Worm (Caenorhabditis elegans): ENCODE results near the gene ttb-1.
A peak's percentile ranks its signal among the peaks of the same experiment; 100 is the strongest.

Gene ttb-1

DNA sequence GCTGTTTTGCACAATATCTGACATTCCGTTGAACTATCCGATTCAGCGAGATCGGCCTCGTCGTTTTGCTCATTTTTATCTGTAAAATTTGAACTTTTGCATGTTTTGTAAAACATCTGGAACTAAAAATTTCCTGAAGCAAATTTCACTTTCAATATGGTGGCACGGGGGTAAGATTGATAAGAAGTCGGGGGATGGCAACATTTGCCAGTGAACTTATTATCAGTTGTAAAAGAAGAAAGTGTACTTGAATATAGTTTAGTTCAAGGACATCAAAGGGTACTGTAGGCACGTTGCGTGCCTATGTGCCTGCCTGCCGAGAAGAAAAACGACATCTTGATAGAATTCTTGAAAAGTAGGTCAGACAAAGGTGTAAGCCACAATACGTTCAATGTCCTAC lies 5.3 kb upstream of the ttb-1 start, which contains the start of gene W03F9.4:
Gene W03F9.4 (minus strand): TSS at position 79 of the 400 bp plus-strand sequence.
- TF ChIP-seq elt-3 (tag; optimal IDR thresholded peaks at IDR 0.05): no peak
- TF ChIP-seq ceh-39 (tag; optimal IDR thresholded peaks at IDR 0.05): no peak
- no peak for TF ChIP-seq blmp-1 (tag; optimal IDR thresholded peaks at IDR 0.05)
- no peak for TF ChIP-seq flh-1 (GFP tag; optimal IDR thresholded peaks at IDR 0.05)
- no peak for TF ChIP-seq unc-39 (tag; optimal IDR thresholded peaks at IDR 0.05)
- TF ChIP-seq hlh-1 (tag; optimal IDR thresholded peaks at IDR 0.05): no peak
- no peak for TF ChIP-seq pha-4 (tag; optimal IDR thresholded peaks at IDR 0.05)
- no peak for TF ChIP-seq nhr-12 (tag; optimal IDR thresholded peaks at IDR 0.05)
- no peak for TF ChIP-seq M03D4.4 (tag; optimal IDR thresholded peaks at IDR 0.05)
- TF ChIP-seq nhr-76 (tag; optimal IDR thresholded peaks at IDR 0.05): no peak
- no peak for TF ChIP-seq nhr-28 (tag; optimal IDR thresholded peaks at IDR 0.05)
- TF ChIP-seq snpc-4 (tag; optimal IDR thresholded peaks at IDR 0.05): no peak
- TF ChIP-seq lin-32 (GFP tag; optimal IDR thresholded peaks at IDR 0.05): no peak
- no peak for TF ChIP-seq nhr-237 (tag; optimal IDR thresholded peaks at IDR 0.05)

DNA sequence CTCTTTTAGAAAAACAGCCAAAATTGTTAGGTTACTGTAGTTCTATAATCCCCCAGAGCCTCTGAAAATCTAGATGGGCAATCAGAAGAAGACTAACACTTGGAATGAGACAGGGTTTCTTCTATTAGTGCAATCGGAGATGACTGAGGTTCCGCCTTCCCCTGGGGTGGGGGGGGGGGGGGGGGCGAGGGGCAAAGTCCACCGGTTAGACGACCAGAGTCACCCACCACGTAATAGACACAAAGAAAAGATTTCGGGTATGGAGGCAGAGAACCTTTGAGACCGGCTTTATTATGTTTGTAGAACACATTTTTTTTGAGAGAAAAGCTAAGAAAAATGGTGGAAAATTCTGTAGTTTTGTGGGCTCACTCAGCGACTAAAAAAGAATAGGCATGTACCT lies 4.5 kb upstream of the ttb-1 start:
- TF ChIP-seq tbx-8 (GFP tag; optimal IDR thresholded peaks at IDR 0.05) (no peak), mls-2 (tag; optimal IDR thresholded peaks at IDR 0.05) (no peak), mep-1 (tag; optimal IDR thresholded peaks at IDR 0.05) (no peak), nhr-12 (tag; optimal IDR thresholded peaks at IDR 0.05) (no peak), lsy-2 (tag; optimal IDR thresholded peaks at IDR 0.05) (no peak), unc-39 (tag; optimal IDR thresholded peaks at IDR 0.05) (no peak), bed-3 (GFP tag; optimal IDR thresholded peaks at IDR 0.05) (no peak), lin-32 (GFP tag; optimal IDR thresholded peaks at IDR 0.05) (no peak), nhr-2 (tag; optimal IDR thresholded peaks at IDR 0.05) (no peak), zip-8 (tag; optimal IDR thresholded peaks at IDR 0.05) (no peak), sptf-1 (tag; optimal IDR thresholded peaks at IDR 0.05) (peak; percentile 54), hlh-1 (tag; optimal IDR thresholded peaks at IDR 0.05) (no peak), unc-62 (GFP tag; optimal IDR thresholded peaks at IDR 0.05) (no peak), nhr-237 (tag; optimal IDR thresholded peaks at IDR 0.05) (peak; percentile 14), lin-13 (tag; optimal IDR thresholded peaks at IDR 0.05) (no peak), drap-1 (GFP tag; optimal IDR thresholded peaks at IDR 0.05) (no peak), ceh-39 (tag; optimal IDR thresholded peaks at IDR 0.05) (no peak), ztf-11 (tag; optimal IDR thresholded peaks at IDR 0.05) (no peak), cnd-1 (tag; optimal IDR thresholded peaks at IDR 0.05) (no peak), mab-5 (tag; optimal IDR thresholded peaks at IDR 0.05) (no peak), sem-2 (GFP tag; optimal IDR thresholded peaks at IDR 0.05) (no peak), M03D4.4 (tag; optimal IDR thresholded peaks at IDR 0.05) (peak; percentile 25), elt-3 (tag; optimal IDR thresholded peaks at IDR 0.05) (no peak), snpc-4 (tag; optimal IDR thresholded peaks at IDR 0.05) (no peak), ceh-83 (GFP tag; optimal IDR thresholded peaks at IDR 0.05) (no peak), elt-1 (tag; optimal IDR thresholded peaks at IDR 0.05; ENCODE audit: borderline replicate concordance, insufficient read depth) (no peak)

DNA sequence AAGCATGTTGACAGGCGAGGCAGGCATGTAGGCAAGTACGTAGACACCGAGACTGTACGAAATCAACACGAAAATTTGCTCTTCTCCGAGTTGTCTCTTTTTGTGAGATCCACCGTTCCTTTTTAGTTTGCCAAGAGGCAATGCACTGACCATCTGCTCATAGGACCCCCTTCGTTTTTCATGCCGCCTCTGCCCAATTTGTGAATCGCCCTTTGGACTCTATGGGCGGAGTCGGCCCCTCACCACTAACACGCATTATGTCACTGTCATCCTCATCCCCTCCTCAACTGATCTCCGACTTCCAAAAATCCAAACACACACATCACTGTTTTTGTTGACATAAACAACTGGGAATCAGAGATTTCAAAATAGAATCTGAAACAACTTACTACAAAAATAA lies 2.8 kb upstream of the ttb-1 start:
- TF ChIP-seq mep-1 (tag; optimal IDR thresholded peaks at IDR 0.05) (no peak), cnd-1 (tag; optimal IDR thresholded peaks at IDR 0.05) (peak; percentile 84), ztf-11 (tag; optimal IDR thresholded peaks at IDR 0.05) (peak; percentile 6)

DNA sequence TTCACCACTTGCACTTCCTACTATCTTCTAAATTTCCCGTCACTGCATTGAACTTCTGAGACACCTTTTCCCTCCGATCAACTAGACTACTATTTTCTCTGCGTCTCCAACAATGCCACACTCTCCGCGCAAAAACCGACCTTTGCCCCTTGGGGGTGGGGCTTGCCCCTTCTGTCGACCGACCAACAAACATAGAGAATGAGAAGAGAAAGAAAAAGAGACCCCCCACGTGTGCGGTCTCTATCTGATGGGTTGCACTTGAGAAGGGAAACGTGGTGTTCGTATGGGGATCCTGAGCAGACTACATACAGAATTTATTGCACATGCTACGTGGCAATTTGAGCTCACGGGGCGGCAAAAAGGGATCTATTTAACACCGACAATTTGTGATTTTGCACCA lies 1.4 kb upstream of the ttb-1 start:
- TF ChIP-seq ceh-83 (GFP tag; optimal IDR thresholded peaks at IDR 0.05) (no peak), unc-120 (tag; optimal IDR thresholded peaks at IDR 0.05; ENCODE audit: poor library complexity, severe bottlenecking) (peak; percentile 89), flh-1 (GFP tag; optimal IDR thresholded peaks at IDR 0.05) (no peak), mep-1 (tag; optimal IDR thresholded peaks at IDR 0.05) (peak; percentile 55), ceh-39 (tag; optimal IDR thresholded peaks at IDR 0.05) (no peak), lin-13 (tag; optimal IDR thresholded peaks at IDR 0.05) (no peak), ham-2 (GFP tag; optimal IDR thresholded peaks at IDR 0.05) (no peak), nhr-12 (tag; optimal IDR thresholded peaks at IDR 0.05) (no peak), snpc-4 (tag; optimal IDR thresholded peaks at IDR 0.05) (no peak), hlh-1 (tag; optimal IDR thresholded peaks at IDR 0.05) (peak; percentile 61), unc-39 (tag; optimal IDR thresholded peaks at IDR 0.05) (no peak), M03D4.4 (tag; optimal IDR thresholded peaks at IDR 0.05) (peak; percentile 50), nhr-28 (tag; optimal IDR thresholded peaks at IDR 0.05) (no peak), nhr-76 (tag; optimal IDR thresholded peaks at IDR 0.05) (no peak), unc-62 (GFP tag; optimal IDR thresholded peaks at IDR 0.05) (peak; percentile 43), tbx-8 (GFP tag; optimal IDR thresholded peaks at IDR 0.05) (no peak), ceh-43 (GFP tag; optimal IDR thresholded peaks at IDR 0.05) (no peak), cnd-1 (tag; optimal IDR thresholded peaks at IDR 0.05) (peak; percentile 19), ztf-11 (tag; optimal IDR thresholded peaks at IDR 0.05) (no peak), sem-2 (GFP tag; optimal IDR thresholded peaks at IDR 0.05) (no peak), pha-4 (tag; optimal IDR thresholded peaks at IDR 0.05) (no peak), ces-1 (GFP tag; optimal IDR thresholded peaks at IDR 0.05) (no peak), nhr-2 (tag; optimal IDR thresholded peaks at IDR 0.05) (peak; percentile 72), zip-8 (tag; optimal IDR thresholded peaks at IDR 0.05) (no peak), sptf-1 (tag; optimal IDR thresholded peaks at IDR 0.05) (peak; percentile 53), mab-5 (tag; optimal IDR thresholded peaks at IDR 0.05) (no peak), elt-1 (tag; optimal IDR thresholded peaks at IDR 0.05; ENCODE audit: borderline replicate concordance, insufficient read depth) (no peak), bed-3 (GFP tag; optimal IDR thresholded peaks at IDR 0.05) (no peak), mls-2 (tag; optimal IDR thresholded peaks at IDR 0.05) (peak; percentile 28), lin-32 (GFP tag; optimal IDR thresholded peaks at IDR 0.05) (no peak), nhr-237 (tag; optimal IDR thresholded peaks at IDR 0.05) (no peak), blmp-1 (tag; optimal IDR thresholded peaks at IDR 0.05) (no peak), lsy-2 (tag; optimal IDR thresholded peaks at IDR 0.05) (no peak), drap-1 (GFP tag; optimal IDR thresholded peaks at IDR 0.05) (peak; percentile 26), elt-3 (tag; optimal IDR thresholded peaks at IDR 0.05) (no peak)

All from whole organism, mixed stage, embryonic.